Fruit fly (Drosophila melanogaster): Measurements from ENCODE around the gene Adck5.

Adck5 gene

DNA sequence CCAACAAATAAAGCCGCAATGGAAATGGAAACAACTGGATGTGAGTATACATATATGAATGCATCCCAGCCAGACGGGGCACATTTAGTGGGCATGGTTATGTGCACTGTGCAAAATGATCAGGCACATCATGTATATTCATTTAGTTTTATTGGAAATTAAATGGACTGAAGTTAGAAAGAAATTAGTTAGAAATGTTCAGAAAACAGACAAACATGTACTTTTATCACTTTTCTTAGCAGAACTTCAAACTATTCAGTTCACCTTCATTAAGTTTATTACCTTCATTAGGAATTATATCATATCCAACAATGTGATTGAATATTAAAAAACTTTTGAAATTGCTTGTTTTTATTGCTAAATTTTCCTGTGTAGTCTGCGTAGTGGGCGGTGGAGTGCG lies 17.2 kb downstream of the Adck5 start:
- TF ChIP-seq insv (optimal IDR thresholded peaks at IDR 0.05) (no peak), ttk (optimal IDR thresholded peaks at IDR 0.05) (no peak), Sin3A (optimal IDR thresholded peaks at IDR 0.05) (no peak)

DNA sequence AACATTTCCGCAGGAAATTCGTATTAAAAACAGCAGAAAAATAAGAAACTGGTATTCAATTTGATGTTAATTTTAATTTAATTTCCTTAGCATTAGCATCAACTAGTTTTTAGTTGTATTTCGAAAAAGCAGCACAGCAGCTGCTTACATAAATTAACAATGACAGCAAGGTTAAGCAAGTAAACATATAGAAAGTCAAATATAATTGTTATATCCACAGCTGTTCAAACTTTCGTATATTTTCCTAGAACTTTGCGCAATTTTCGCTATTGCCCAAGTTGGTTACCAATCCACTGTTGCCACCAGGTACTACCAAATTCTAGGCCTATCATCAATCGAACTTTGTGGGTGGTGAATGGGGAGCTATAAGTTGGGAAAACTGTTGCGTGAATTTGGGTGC lies 20.4 kb downstream of the Adck5 start:
- TF ChIP-seq h (optimal IDR thresholded peaks at IDR 0.05), result no peak
- TF ChIP-seq Sin3A (optimal IDR thresholded peaks at IDR 0.05), result no peak
- no peak for TF ChIP-seq psq (optimal IDR thresholded peaks at IDR 0.05)
- TF ChIP-seq Myc (optimal IDR thresholded peaks at IDR 0.05), result no peak

DNA sequence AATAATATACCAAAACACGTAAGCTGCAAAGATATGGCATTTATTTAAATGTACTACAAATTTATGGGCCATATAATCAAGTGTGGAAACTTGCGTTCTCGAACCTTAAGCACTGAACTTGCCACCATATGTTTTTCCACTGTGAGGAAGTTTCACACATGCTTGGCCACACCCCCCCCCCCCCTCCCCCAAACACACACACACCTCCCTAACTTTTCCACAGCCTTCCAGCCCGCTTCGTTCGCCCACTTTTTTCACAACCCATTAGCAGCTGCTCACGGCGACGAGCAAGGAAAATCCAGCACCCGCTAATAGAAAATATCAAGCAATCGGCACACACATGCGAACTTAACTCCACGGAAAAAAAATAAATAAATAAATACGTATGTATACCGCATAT lies 25.7 kb downstream of the Adck5 start:
- TF ChIP-seq ttk (optimal IDR thresholded peaks at IDR 0.05), result no peak

DNA sequence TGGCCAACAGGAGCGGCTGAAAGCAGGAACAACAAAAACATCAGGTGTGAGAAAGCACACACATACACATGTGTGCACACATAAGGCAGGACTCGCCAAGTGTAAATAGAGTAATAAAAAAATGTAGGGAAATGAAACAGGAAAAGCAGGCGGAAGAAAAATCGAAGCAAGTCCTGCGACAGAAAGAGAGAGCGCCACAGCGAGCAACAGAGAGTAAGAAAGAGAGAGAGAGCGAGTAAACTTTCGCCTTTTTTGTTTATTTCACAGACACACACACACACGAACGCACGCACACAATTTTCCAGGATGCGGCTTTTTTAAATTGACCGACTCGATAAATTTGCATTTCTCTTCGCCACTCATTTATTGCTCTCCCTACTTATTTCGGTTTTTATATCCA lies 27.2 kb downstream of the Adck5 start:
- TF ChIP-seq psq (optimal IDR thresholded peaks at IDR 0.05), result no peak
- no peak for TF ChIP-seq Sin3A (optimal IDR thresholded peaks at IDR 0.05)
- TF ChIP-seq ttk (optimal IDR thresholded peaks at IDR 0.05), result no peak
- no peak for TF ChIP-seq h (optimal IDR thresholded peaks at IDR 0.05)
- no peak for TF ChIP-seq Myc (optimal IDR thresholded peaks at IDR 0.05)
- TF ChIP-seq insv (optimal IDR thresholded peaks at IDR 0.05), result no peak

DNA sequence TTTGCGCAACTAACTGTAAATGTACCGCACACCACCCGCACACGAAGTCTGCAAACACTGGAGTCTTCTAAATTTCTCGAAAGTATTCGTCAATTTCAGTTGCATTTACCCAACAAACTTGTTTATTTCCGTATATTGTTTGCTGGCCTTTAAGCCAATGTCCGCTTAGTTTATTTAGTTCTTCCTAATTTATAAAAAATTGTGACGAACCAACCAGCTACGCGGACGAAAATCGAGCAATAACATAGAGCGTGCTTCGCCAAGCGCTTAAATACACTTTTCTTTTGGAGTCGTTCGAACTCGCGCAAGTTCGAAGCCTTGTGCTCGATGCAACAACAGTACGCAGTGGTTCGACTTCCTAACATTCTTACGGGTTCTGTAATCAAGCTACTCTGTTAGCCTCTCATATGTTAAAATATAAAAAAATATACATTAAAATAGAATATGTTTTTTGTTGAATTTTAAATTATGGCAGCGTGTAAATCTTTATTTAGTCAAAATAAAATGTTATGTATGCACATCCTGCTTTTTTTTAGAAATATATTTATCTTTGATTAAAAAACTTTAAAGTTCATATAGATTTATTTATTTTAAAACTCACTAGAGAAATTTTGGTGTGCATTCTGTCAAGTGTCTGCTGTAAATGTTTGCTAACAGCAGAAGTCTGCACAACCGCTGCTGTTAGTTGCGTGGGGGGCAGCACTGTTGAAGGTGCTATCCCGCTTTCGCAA lies 27.8 kb downstream of the Adck5 start, which contains the start of gene GlcAT-P:
GlcAT-P (minus strand) TSS at position 246 of the 731 bp plus-strand sequence.
- no peak for TF ChIP-seq Myc (optimal IDR thresholded peaks at IDR 0.05)
- no peak for TF ChIP-seq ttk (optimal IDR thresholded peaks at IDR 0.05)
- TF ChIP-seq Sin3A (optimal IDR thresholded peaks at IDR 0.05), result no peak
- no peak for TF ChIP-seq psq (optimal IDR thresholded peaks at IDR 0.05)
- TF ChIP-seq h (optimal IDR thresholded peaks at IDR 0.05), result no peak
- TF ChIP-seq insv (optimal IDR thresholded peaks at IDR 0.05), result no peak

DNA sequence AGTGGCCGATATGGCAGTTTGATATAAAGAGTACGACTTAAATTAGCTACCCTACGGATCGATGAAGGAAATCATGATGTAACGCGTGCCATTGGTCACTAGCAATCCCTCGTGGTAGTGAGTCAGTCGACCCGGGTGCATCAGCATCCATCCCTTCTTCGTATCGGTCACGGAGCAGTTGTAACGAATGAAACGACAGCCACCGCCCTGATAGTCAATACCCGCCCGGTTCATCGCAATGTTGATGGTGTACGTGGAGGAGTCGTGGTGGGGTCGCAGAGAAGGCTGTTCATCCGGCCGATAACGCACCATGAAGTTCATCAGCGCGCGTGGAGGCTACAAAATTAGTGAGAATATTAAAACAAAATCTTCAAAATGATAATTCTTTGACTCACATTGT lies 28.8 kb downstream of the Adck5 start:
- TF ChIP-seq ttk (optimal IDR thresholded peaks at IDR 0.05) (no peak), Myc (optimal IDR thresholded peaks at IDR 0.05) (no peak), h (optimal IDR thresholded peaks at IDR 0.05) (no peak)

DNA sequence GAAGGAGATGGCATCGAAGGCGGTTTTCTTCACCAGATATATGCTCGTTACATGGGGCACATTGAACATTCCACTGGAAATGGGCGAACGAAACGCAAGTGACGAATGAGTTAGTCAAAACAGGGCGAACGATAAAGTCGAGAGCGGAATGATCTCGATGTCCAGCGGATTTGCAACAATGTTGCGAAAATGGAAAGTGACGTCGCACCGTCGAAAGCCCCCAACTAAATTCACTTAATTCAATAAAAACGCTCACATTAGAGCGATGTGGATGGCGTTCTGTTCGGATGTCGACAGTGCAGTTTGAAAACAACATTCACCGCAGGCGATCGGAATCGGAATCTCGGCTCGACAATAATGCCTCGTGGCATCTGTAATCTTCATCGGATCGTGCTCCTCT lies 29.7 kb downstream of the Adck5 start, which contains the start of gene CG7607:
CG7607 (plus strand) TSS at position 301 of the 400 bp plus-strand sequence.
- TF ChIP-seq h (optimal IDR thresholded peaks at IDR 0.05) (no peak), Myc (optimal IDR thresholded peaks at IDR 0.05) (no peak), insv (optimal IDR thresholded peaks at IDR 0.05) (no peak), psq (optimal IDR thresholded peaks at IDR 0.05) (no peak), Sin3A (optimal IDR thresholded peaks at IDR 0.05) (no peak)

DNA sequence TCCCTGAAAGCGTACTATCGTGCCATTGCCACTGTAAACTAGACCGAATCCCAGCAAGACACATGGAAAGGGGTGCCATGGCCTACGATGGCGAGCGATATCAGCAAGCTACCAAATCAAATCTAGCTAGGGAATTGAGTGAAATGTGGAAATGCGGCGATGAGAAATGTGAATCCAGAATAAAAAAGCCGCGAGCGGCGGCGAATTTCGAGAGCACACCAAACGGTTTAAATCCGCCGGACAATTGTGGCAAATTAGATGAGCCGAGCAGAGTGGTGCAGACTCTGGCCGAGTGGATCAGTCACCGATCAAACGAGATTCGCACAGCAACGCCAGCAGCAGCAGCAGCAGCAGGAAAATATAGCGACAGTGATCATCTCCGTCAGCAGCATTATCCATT lies 31.4 kb downstream of the Adck5 start, which contains the start of gene nkt:
nkt (plus strand) TSS at position 301 of the 400 bp plus-strand sequence.
- TF ChIP-seq Myc (optimal IDR thresholded peaks at IDR 0.05), result no peak
- TF ChIP-seq insv (optimal IDR thresholded peaks at IDR 0.05), result no peak
- TF ChIP-seq Sin3A (optimal IDR thresholded peaks at IDR 0.05), result no peak
- no peak for TF ChIP-seq ttk (optimal IDR thresholded peaks at IDR 0.05)
- TF ChIP-seq h (optimal IDR thresholded peaks at IDR 0.05), result no peak
- TF ChIP-seq psq (optimal IDR thresholded peaks at IDR 0.05), result no peak

DNA sequence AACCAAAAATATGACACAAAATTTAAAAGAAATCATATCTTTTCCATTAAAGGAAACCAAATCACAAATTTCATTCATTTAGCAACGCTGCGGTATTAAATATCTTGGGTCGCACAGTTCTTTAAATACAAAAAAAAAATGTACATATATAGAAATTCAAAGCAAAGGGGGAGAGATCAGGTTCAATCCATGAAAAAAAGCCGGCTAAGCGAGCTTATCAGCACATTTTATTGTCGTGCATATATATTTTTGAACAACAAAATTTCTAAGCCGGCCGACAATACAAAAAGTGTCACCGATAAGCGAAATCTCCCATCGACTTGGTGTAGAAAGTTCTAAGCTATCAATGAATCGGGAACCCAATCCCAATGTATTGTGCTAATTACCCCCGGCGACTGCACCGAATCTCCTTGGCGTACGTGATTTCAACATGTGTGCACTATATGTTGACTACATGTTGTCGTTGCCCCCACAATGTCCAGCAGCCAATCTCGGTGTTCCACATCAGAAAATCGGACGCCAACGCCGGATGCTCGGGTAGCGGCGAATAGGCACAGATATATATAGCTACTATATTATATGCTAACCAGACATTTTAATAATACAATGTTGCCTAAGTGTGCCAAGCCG lies 34.3 kb downstream of the Adck5 start:
- no peak for TF ChIP-seq insv (optimal IDR thresholded peaks at IDR 0.05)
- TF ChIP-seq Myc (optimal IDR thresholded peaks at IDR 0.05), result no peak
- TF ChIP-seq Sin3A (optimal IDR thresholded peaks at IDR 0.05), result no peak
- no peak for TF ChIP-seq ttk (optimal IDR thresholded peaks at IDR 0.05)
- no peak for TF ChIP-seq psq (optimal IDR thresholded peaks at IDR 0.05)
- TF ChIP-seq h (optimal IDR thresholded peaks at IDR 0.05), result no peak

DNA sequence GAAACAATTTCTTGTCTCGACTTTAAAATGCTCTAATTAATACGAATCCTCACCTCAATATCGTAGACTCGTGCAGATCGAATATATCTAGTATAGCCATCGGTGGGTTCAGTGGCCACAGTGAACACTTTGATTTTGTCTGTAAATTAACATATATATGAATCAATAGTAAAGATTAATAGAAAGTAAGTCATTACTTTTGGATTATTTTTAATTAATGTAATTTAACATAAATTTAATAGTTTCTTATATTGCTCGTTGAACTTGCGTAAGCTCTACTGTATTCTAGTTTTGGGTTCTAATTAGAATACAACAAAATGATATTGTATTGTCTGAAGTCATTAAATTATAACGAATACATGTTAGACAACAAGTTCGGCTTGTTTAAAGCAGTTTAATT lies 35.2 kb downstream of the Adck5 start:
- TF ChIP-seq Myc (optimal IDR thresholded peaks at IDR 0.05) (no peak), ttk (optimal IDR thresholded peaks at IDR 0.05) (no peak), psq (optimal IDR thresholded peaks at IDR 0.05) (no peak), h (optimal IDR thresholded peaks at IDR 0.05) (no peak), insv (optimal IDR thresholded peaks at IDR 0.05) (no peak), Sin3A (optimal IDR thresholded peaks at IDR 0.05) (no peak)

DNA sequence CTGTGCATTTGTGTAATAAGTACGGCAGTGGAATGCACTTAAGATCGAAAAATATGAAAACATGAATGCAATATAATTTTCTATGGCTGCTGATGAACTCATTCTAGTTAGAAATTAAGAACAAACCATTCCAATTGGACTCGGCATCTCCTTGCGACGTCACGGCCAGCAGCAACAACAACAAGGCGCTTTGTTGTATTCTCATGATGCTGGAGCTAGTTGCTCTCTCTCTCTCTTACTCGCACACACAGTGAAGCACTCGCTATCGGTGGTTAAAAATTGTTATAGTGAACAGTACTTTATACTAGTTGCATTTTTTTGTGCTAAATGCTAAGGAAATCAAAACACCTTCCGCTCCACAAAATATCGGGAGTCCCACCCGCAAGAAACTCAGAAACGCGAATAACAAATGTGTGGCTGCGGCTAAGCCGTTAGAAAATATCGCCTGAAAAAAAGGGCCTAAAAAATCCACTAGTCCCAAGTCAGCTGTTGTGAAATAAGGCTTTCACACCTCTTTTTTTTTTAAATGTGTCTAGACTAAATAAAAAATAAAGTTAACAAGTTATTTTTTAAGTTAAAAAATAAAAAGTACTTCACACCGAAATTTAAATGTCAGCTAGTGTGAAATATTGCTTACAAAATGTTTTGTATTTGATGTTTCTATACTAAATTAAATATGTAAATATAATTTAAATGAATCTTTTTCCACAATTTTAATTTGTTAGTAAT lies 36.2 kb downstream of the Adck5 start, which contains the start of gene Plod:
Plod (minus strand) TSS at position 409 of the 729 bp plus-strand sequence.
- TF ChIP-seq psq (optimal IDR thresholded peaks at IDR 0.05), result no peak
- no peak for TF ChIP-seq h (optimal IDR thresholded peaks at IDR 0.05)
- TF ChIP-seq insv (optimal IDR thresholded peaks at IDR 0.05), result no peak
- TF ChIP-seq ttk (optimal IDR thresholded peaks at IDR 0.05), result no peak
- no peak for TF ChIP-seq Myc (optimal IDR thresholded peaks at IDR 0.05)
- TF ChIP-seq Sin3A (optimal IDR thresholded peaks at IDR 0.05), result no peak

DNA sequence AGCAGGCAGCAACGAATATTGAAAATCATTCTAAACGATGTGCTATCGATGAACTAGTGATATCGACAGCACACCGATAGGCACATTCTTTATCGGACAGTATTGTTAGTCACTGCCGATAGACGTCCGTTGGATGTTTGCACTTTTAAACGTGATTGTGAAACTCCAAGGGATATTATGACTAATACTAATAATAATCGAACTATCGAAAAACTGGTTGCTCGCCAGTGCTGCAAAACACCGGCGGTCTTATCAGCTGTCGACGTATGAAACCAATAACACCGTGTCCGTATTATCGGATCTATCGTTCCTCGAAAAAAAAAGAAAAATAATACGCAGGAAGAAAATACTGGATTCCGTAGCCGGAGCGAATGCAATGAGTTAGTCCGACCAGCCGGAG lies 40.9 kb downstream of the Adck5 start, which contains the start of the genes Ube3a and CG7600:
Ube3a (minus strand) TSS at position 67 of the 400 bp plus-strand sequence.
CG7600 (plus strand) TSS at position 270 of the 400 bp plus-strand sequence.
- TF ChIP-seq ttk (optimal IDR thresholded peaks at IDR 0.05), result no peak
- no peak for TF ChIP-seq Sin3A (optimal IDR thresholded peaks at IDR 0.05)

Data from Kc167 (cell line).